Worm (Caenorhabditis elegans) whole organism, L3 larva: ENCODE measurements around the gene rpoa-12.

ENCODE experiments used
- aly-2 ChIP-seq: fragments of 150-350 bp; optimal IDR thresholded peaks from 2 replicates; lab custom pipeline; 2014; ENCODE audit warnings: missing biosample characterization, missing genetic modification characterization
- ama-1 ChIP-seq: fragments of 150-350 bp; optimal IDR thresholded peaks from 2 replicates; lab custom pipeline; 2018
- ceh-16 ChIP-seq: sonication (generic microtip); optimal IDR thresholded peaks from 2 replicates; lab custom pipeline; 2017; ENCODE audit warnings: missing biosample characterization, missing genetic modification characterization
- daf-12 ChIP-seq: fragments of 150-350 bp; optimal IDR thresholded peaks from 2 replicates; lab custom pipeline; 2014; ENCODE audit warnings: missing biosample characterization, missing genetic modification reagents, missing genetic modification characterization
- egl-5 ChIP-seq: fragments of 150-350 bp; optimal IDR thresholded peaks from 2 replicates; lab custom pipeline; 2017; ENCODE audit warnings: missing biosample characterization, missing genetic modification reagents, missing genetic modification characterization, inconsistent platforms
- elt-2 ChIP-seq: sonication (generic microtip); optimal IDR thresholded peaks from 2 replicates; lab custom pipeline; 2016; ENCODE audit warnings: missing genetic modification reagents, mild to moderate bottlenecking, missing genetic modification characterization, missing compliant biosample characterization
- elt-3 ChIP-seq, 3 experiments: fragments of 150-350 bp in 1 of 3; sonication (generic microtip) in 2 of 3; optimal IDR thresholded peaks; 2 replicates in 2 of 3; 4 replicates in 1 of 3; lab custom pipeline; 2014 to 2017; ENCODE audit warnings: missing biosample characterization in 3 of 3, missing genetic modification characterization in 3 of 3
- eor-1 ChIP-seq, 2 experiments: fragments of 150-350 bp; optimal IDR thresholded peaks; 2 replicates each; lab custom pipeline; 2014 to 2018; ENCODE audit warnings: missing biosample characterization in 2 of 2, missing genetic modification characterization in 2 of 2
- fkh-10 ChIP-seq: sonication (generic microtip); optimal IDR thresholded peaks from 2 replicates; lab custom pipeline; 2017; ENCODE audit warnings: missing biosample characterization, missing genetic modification reagents, missing genetic modification characterization
- fos-1 ChIP-seq: fragments of 150-350 bp; optimal IDR thresholded peaks from 2 replicates; lab custom pipeline; 2014; ENCODE audit warnings: missing biosample characterization, missing genetic modification characterization
- hmg-11 ChIP-seq: sonication (generic microtip); optimal IDR thresholded peaks from 2 replicates; lab custom pipeline; 2016; ENCODE audit warnings: missing genetic modification characterization, missing compliant biosample characterization
- jun-1 ChIP-seq: fragments of 150-350 bp; optimal IDR thresholded peaks from 2 replicates; lab custom pipeline; 2014; ENCODE audit warnings: missing biosample characterization, missing genetic modification reagents, missing genetic modification characterization
- lin-15B ChIP-seq: fragments of 150-350 bp; optimal IDR thresholded peaks from 2 replicates; lab custom pipeline; 2014; ENCODE audit warnings: missing biosample characterization, missing genetic modification characterization
- lin-39 ChIP-seq: fragments of 150-350 bp; optimal IDR thresholded peaks from 2 replicates; lab custom pipeline; 2018; ENCODE audit warnings: missing biosample characterization, missing genetic modification reagents, missing genetic modification characterization
- mdl-1 ChIP-seq: fragments of 150-350 bp; optimal IDR thresholded peaks from 2 replicates; lab custom pipeline; 2014; ENCODE audit warnings: missing biosample characterization, missing genetic modification characterization
- mml-1 ChIP-seq: fragments of 150-350 bp; sonication (generic microtip); optimal IDR thresholded peaks from 3 replicates; lab custom pipeline; 2014; ENCODE audit warnings: missing biosample characterization, missing genetic modification characterization
- nfya-1 ChIP-seq: sonication (generic microtip); optimal IDR thresholded peaks from 2 replicates; lab custom pipeline; 2017; ENCODE audit warnings: missing genetic modification characterization, mild to moderate bottlenecking, missing compliant biosample characterization, antibody characterized with exemption, moderate library complexity; ENCODE audit not compliant: insufficient read depth
- nhr-12 ChIP-seq: fragments of 150-350 bp; optimal IDR thresholded peaks from 2 replicates; lab custom pipeline; 2014; ENCODE audit warnings: missing biosample characterization, missing genetic modification characterization
- nhr-237 ChIP-seq: fragments of 150-350 bp; optimal IDR thresholded peaks from 2 replicates; lab custom pipeline; 2014; ENCODE audit warnings: missing biosample characterization, missing genetic modification characterization
- nhr-43 ChIP-seq: sonication (generic microtip); optimal IDR thresholded peaks from 2 replicates; lab custom pipeline; 2016; ENCODE audit warnings: mild to moderate bottlenecking, missing genetic modification characterization, missing compliant biosample characterization; ENCODE audit not compliant: poor library complexity, severe bottlenecking
- nhr-67 ChIP-seq: fragments of 150-350 bp; optimal IDR thresholded peaks from 2 replicates; lab custom pipeline; 2014; ENCODE audit warnings: missing biosample characterization, missing genetic modification characterization
- nhr-76 ChIP-seq: fragments of 150-350 bp; sonication (generic microtip); optimal IDR thresholded peaks from 5 replicates; lab custom pipeline; 2014; ENCODE audit warnings: missing biosample characterization, missing genetic modification characterization
- nhr-77 ChIP-seq: fragments of 150-350 bp; optimal IDR thresholded peaks from 2 replicates; lab custom pipeline; 2014; ENCODE audit warnings: missing biosample characterization, missing genetic modification characterization
- pha-4 ChIP-seq: fragments of 150-350 bp; optimal IDR thresholded peaks from 2 replicates; lab custom pipeline; 2014; ENCODE audit warnings: missing biosample characterization, missing genetic modification reagents, missing genetic modification characterization
- pqm-1 ChIP-seq: fragments of 150-350 bp; optimal IDR thresholded peaks from 2 replicates; lab custom pipeline; 2017; ENCODE audit warnings: missing biosample characterization, missing genetic modification characterization, inconsistent platforms
- sea-2 ChIP-seq: fragments of 150-350 bp; sonication (generic microtip); optimal IDR thresholded peaks from 4 replicates; lab custom pipeline; 2014; ENCODE audit warnings: missing biosample characterization, missing genetic modification reagents, missing genetic modification characterization
- skn-1 ChIP-seq: fragments of 150-350 bp; optimal IDR thresholded peaks from 2 replicates; lab custom pipeline; 2014; ENCODE audit warnings: missing biosample characterization, missing genetic modification characterization
- snpc-4 ChIP-seq: fragments of 150-350 bp; optimal IDR thresholded peaks from 2 replicates; lab custom pipeline; 2014; ENCODE audit warnings: missing biosample characterization, missing genetic modification characterization
- tbx-2 ChIP-seq: sonication (generic microtip); optimal IDR thresholded peaks from 2 replicates; lab custom pipeline; 2016; ENCODE audit warnings: mild to moderate bottlenecking, missing genetic modification characterization, missing compliant biosample characterization
- unc-39 ChIP-seq: sonication (generic microtip); optimal IDR thresholded peaks from 4 replicates; lab custom pipeline; 2017; ENCODE audit warnings: missing biosample characterization, missing genetic modification characterization
- unc-62 ChIP-seq: fragments of 150-350 bp; sonication (generic microtip); optimal IDR thresholded peaks from 4 replicates; lab custom pipeline; 2014; ENCODE audit warnings: missing biosample characterization, missing genetic modification reagents, missing genetic modification characterization
- zag-1 ChIP-seq: fragments of 150-350 bp; optimal IDR thresholded peaks from 2 replicates; lab custom pipeline; 2014; ENCODE audit warnings: missing biosample characterization, missing genetic modification characterization
- ztf-11 ChIP-seq: fragments of 150-350 bp; optimal IDR thresholded peaks from 2 replicates; lab custom pipeline; 2014; ENCODE audit warnings: missing biosample characterization, missing genetic modification characterization

The rpoa-12 gene

DNA sequence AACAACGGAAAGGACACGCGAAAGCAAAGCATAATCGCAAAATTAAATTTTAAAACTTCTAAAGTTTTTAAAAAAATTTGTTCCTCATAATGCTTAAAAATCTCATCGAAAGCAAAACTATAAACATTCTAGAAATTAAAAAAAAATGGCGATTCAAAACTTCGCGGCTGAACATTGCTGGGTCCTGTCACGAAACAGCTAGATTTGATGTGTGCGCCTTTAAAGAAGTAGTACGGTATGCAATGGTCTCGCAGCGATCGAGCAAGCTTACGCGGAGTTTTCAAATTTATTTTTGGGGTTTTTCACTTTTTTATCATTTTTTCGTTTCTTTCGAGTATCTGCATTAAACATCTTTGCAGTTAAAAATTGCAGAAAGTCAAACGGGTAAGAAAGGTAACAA lies 34.0 kb upstream of the rpoa-12 start, which contains the start of gene coh-3:
coh-3 (plus strand) TSS at position 353 of the 400 bp plus-strand sequence.
- TF ChIP-seq ama-1 (lab: Kevin White, UChicago) (no peak), mml-1 (tag; lab: Kevin White, UChicago) (no peak), ztf-11 (tag; lab: Kevin White, UChicago) (no peak), snpc-4 (tag; lab: Kevin White, UChicago) (no peak), lin-39 (tag; lab: Kevin White, UChicago) (no peak), elt-2 (tag; lab: Kevin White, UChicago) (no peak), mdl-1 (tag; lab: Kevin White, UChicago) (no peak), nhr-76 (no peak), aly-2 (tag; lab: Kevin White, UChicago) (no peak), nhr-77 (tag; lab: Kevin White, UChicago) (no peak), pqm-1 (tag; lab: Kevin White, UChicago) (no peak), ceh-16 (tag; lab: Kevin White, UChicago) (no peak), pha-4 (tag; lab: Kevin White, UChicago) (no peak), unc-62 (GFP tag; lab: Kevin White, UChicago) (no peak), zag-1 (tag; lab: Kevin White, UChicago) (no peak)

DNA sequence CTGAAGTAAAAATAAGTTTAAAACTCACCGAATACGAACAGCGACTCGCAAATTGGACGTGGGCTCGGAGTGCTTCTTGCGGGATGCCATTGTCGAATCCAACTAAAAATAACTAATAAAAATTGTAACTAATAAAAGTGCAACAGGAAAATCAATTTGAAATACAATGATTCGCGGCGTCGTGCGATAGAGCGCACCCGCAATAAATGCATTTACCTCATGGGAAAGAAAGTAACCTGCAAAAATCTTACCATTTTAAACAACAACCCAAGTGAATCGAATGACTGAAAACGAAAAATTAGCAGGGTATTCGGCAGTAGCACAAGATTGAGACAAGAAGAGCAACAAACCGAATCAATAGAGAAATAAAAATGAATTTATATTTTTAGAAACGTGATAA lies 33.5 kb upstream of the rpoa-12 start, which contains the start of gene bmk-1:
bmk-1 (minus strand) TSS at position 359 of the 400 bp plus-strand sequence.
- TF ChIP-seq ztf-11 (tag; lab: Kevin White, UChicago): no peak

DNA sequence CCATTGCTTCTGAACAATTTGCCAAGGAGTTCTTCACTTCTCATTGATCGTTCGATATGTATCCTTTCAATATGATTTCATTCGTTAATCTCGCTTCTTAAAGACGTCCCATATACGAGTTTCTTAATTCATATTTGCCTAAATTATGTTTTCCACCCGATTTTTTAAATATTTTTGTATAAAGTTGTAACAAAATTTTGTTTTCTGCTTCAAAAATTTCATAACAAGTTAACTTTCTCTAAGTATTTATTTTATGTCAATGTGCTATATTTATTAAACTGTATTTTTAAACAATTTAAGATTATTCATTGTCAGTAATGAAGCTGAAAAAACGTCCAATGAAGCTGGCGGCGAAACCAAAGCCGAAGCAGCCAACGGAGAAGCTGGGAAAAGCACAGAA lies 26.3 kb upstream of the rpoa-12 start, which contains the start of gene F23B12.7:
F23B12.7 (plus strand) TSS at position 301 of the 400 bp plus-strand sequence.
- TF ChIP-seq nhr-12 (tag; lab: Kevin White, UChicago) (no peak), fos-1 (tag; lab: Kevin White, UChicago) (no peak), ama-1 (lab: Kevin White, UChicago) (no peak), nhr-76 (no peak), nfya-1 (tag; lab: Kevin White, UChicago) (no peak), jun-1 (tag; lab: Kevin White, UChicago) (no peak), snpc-4 (tag; lab: Kevin White, UChicago) (no peak), unc-39 (tag; lab: Kevin White, UChicago) (no peak)
- TF ChIP-seq, all 47 proteins: peak for 0

DNA sequence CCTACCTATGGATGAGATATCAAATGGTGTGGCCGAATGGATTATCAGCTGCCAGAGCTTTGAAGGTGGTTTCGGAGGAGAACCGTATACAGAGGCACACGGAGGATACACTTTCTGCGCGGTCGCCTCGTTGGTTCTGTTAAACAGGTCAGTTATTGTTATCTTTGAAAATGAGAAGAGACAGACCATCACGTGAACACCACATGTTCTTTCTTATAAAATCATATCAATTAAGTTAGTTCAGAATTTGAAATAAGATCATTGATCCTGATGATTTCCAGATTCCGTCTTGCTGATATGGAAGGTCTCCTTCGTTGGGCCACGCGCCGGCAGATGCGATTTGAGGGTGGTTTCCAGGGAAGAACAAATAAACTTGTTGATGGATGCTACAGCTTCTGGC lies 25.6 kb upstream of the rpoa-12 start:
- TF ChIP-seq hmg-11 (tag; lab: Kevin White, UChicago) (no peak), jun-1 (tag; lab: Kevin White, UChicago) (no peak), nhr-12 (tag; lab: Kevin White, UChicago) (no peak), mdl-1 (tag; lab: Kevin White, UChicago) (no peak), eor-1 (tag; optimal IDR thresholded peaks at IDR 0.05; lab: Kevin White, UChicago) (no peak), fkh-10 (no peak), daf-12 (tag; lab: Kevin White, UChicago) (no peak), tbx-2 (tag; lab: Kevin White, UChicago) (no peak), egl-5 (no peak), nhr-67 (tag; lab: Kevin White, UChicago) (no peak), skn-1 (tag; lab: Kevin White, UChicago) (no peak)

DNA sequence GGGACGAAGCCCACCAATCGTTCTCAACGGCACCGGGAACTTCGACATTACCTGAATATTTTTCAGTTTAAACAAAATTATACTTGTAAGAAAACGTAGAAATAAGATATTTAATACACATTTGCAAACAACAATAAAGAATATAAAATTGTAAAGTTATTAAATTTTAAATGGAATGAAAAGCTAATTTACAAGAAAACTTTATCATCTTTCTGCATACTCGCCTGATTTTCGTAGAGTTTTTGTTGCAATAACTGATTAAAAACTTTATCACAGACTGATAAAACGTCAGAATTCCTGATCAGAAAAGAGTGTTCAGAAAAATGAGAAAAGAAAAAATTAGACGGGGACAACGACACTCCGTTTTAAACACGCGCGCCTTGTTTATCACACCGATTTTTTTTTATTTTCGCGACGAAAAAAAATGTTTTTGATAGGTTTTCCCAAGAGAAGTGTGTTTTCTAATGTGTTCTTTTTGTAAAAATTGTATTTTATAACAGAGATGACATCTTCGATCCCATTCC lies 24.2 kb upstream of the rpoa-12 start, which contains the start of the genes dlat-1 and fntb-1:
dlat-1 (minus strand) TSS at position 51 of the 524 bp plus-strand sequence.
fntb-1 (plus strand) TSS at position 412 of the 524 bp plus-strand sequence.
- TF ChIP-seq lin-15B (tag; lab: Kevin White, UChicago): peak; percentile 36
- TF ChIP-seq aly-2 (tag; lab: Kevin White, UChicago): no peak
- no peak for TF ChIP-seq nhr-43 (tag; lab: Kevin White, UChicago)
- peak; percentile 59 for TF ChIP-seq hmg-11 (tag; lab: Kevin White, UChicago)
- TF ChIP-seq unc-62 (GFP tag; lab: Kevin White, UChicago): no peak
- TF ChIP-seq nhr-237 (tag; lab: Kevin White, UChicago): no peak
- peak; percentile 86 for TF ChIP-seq elt-2 (tag; lab: Kevin White, UChicago)
- TF ChIP-seq egl-5: no peak
- no peak for TF ChIP-seq elt-3 (tag; optimal IDR thresholded peaks at IDR 0.05; lab: Kevin White, UChicago)
- TF ChIP-seq nfya-1 (tag; lab: Kevin White, UChicago): no peak
- no peak for TF ChIP-seq ama-1 (lab: Kevin White, UChicago)
- peak; percentile 78 for TF ChIP-seq pqm-1 (tag; lab: Kevin White, UChicago)
- TF ChIP-seq eor-1 (tag; optimal IDR thresholded peaks at IDR 0.05; lab: Kevin White, UChicago): no peak
- TF ChIP-seq sea-2 (GFP tag; lab: Kevin White, UChicago): no peak
